Worm (Caenorhabditis elegans) whole organism, mixed stage, embryonic: ENCODE measurements around the gene ctsa-4.1.

Experiments
- M03D4.4 ChIP-seq: sonication (generic microtip); optimal IDR thresholded peaks from 2 replicates; lab custom pipeline; 2017; ENCODE audit warnings: mild to moderate bottlenecking, missing genetic modification characterization, missing compliant biosample characterization
- ceh-83 ChIP-seq: fragments of 200-800 bp; sonication (Bioruptor generic); optimal IDR thresholded peaks from 2 replicates; lab custom pipeline; 2018; ENCODE audit warnings: mild to moderate bottlenecking, missing genetic modification characterization, missing compliant biosample characterization
- hlh-1 ChIP-seq: fragments of 150-350 bp; optimal IDR thresholded peaks from 2 replicates; lab custom pipeline; 2014; ENCODE audit warnings: missing biosample characterization, missing genetic modification reagents, missing genetic modification characterization
- lin-13 ChIP-seq: fragments of 150-350 bp; optimal IDR thresholded peaks from 2 replicates; lab custom pipeline; 2014; ENCODE audit warnings: missing biosample characterization, missing genetic modification characterization
- mep-1 ChIP-seq: fragments of 150-350 bp; optimal IDR thresholded peaks from 2 replicates; lab custom pipeline; 2017; ENCODE audit warnings: missing biosample characterization, missing genetic modification reagents, missing genetic modification characterization, inconsistent platforms
- mls-2 ChIP-seq: sonication (generic microtip); optimal IDR thresholded peaks from 2 replicates; lab custom pipeline; 2016; ENCODE audit warnings: mild to moderate bottlenecking, missing genetic modification characterization, moderate library complexity, missing compliant biosample characterization
- nhr-12 ChIP-seq: fragments of 150-350 bp; optimal IDR thresholded peaks from 2 replicates; lab custom pipeline; 2014; ENCODE audit warnings: missing biosample characterization, missing genetic modification characterization
- snpc-4 ChIP-seq: fragments of 150-350 bp; optimal IDR thresholded peaks from 2 replicates; lab custom pipeline; 2014; ENCODE audit warnings: missing biosample characterization, missing genetic modification characterization
- unc-62 ChIP-seq: fragments of 150-350 bp; optimal IDR thresholded peaks from 2 replicates; lab custom pipeline; 2014; ENCODE audit warnings: missing biosample characterization, missing genetic modification reagents, missing genetic modification characterization

- TF ChIP-seq lin-13 (tag; lab: Kevin White, UChicago) (no peak), hlh-1 (tag; lab: Kevin White, UChicago) (no peak), mls-2 (tag; lab: Kevin White, UChicago) (no peak), ceh-83 (GFP tag; lab: Kevin White, UChicago) (no peak), M03D4.4 (tag; lab: Kevin White, UChicago) (no peak), snpc-4 (tag; lab: Kevin White, UChicago) (no peak), unc-62 (GFP tag; lab: Kevin White, UChicago) (no peak), mep-1 (no peak), nhr-12 (tag; lab: Kevin White, UChicago) (no peak)
These were observed 31.4 kb upstream of the ctsa-4.1 start, which contains the start of gene C32D5.14 for ce11 chrII:6335358-6335757.
